Fruit fly (Drosophila melanogaster) whole organism: ENCODE results near the gene CG42816.

Experiments
- CG8478 ChIP-seq: fragments of >200 bp; optimal IDR thresholded peaks from 2 replicates; lab custom pipeline; 2018; ENCODE audit warnings: inconsistent platforms
- psq ChIP-seq: fragments of >200 bp; optimal IDR thresholded peaks from 2 replicates; lab custom pipeline; 2017

DNA sequence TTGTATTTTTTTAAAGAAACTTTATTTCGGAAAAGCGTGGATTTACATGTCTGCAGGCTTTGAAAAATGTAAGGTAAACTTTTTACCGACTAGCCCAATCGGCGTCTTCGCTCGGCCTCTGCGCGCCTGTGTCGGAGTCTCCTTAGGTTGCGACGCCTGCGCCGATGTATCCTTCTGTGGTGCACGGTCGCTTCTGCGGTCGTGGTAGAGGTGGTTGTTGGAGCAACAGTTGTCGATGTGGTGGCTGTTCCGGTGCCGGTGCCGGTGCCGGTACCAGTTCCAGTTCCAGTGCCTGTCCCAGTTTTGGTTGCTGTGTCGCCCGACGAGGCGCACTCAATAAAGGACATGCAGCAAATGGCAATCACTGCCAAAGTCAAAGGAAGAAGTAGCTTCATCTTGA lies 6.3 kb downstream of the CG42816 start:
- TF ChIP-seq psq (no peak), CG8478 (no peak)
